Fruit fly (Drosophila melanogaster) whole organism, embryonic: ENCODE results near the gene Drsl4.

ENCODE experiments used
- ATbp ChIP-seq: fragments of 200-800 bp; sonication (Bioruptor generic); optimal IDR thresholded peaks from 2 replicates; lab custom pipeline; 2017; ENCODE audit warnings: missing biosample characterization, mild to moderate bottlenecking, missing genetic modification characterization, missing genetic modification reagents
- B-H1 ChIP-seq: fragments of 200-800 bp; sonication (Bioruptor generic); IDR thresholded peaks from 3 replicates; pipeline ENCODE4 v1.3.6; 2022; ENCODE audit warnings: missing biosample characterization, missing genetic modification characterization
- BEAF-32 ChIP-seq: fragments of 200-800 bp; sonication (Bioruptor generic); optimal IDR thresholded peaks from 3 replicates; lab custom pipeline; 2017; ENCODE audit warnings: missing biosample characterization, missing genetic modification characterization, mild to moderate bottlenecking, moderate library complexity, missing genetic modification reagents
- CG10267 ChIP-seq: fragments of 200-800 bp; sonication (Bioruptor generic); optimal IDR thresholded peaks from 2 replicates; lab custom pipeline; 2018; ENCODE audit warnings: missing biosample characterization, mild to moderate bottlenecking, missing genetic modification characterization, moderate library complexity
- CG11695 ChIP-seq: fragments of 200-800 bp; sonication (Bioruptor generic); IDR thresholded peaks from 3 replicates; pipeline ENCODE4 v1.3.6; 2022; ENCODE audit warnings: missing biosample characterization, missing genetic modification characterization
- CG12391 ChIP-seq: fragments of 200-800 bp; sonication (Bioruptor generic); optimal IDR thresholded peaks from 3 replicates; lab custom pipeline; 2018; ENCODE audit warnings: missing biosample characterization, mild to moderate bottlenecking, missing genetic modification characterization, moderate library complexity
- CG14710 ChIP-seq: fragments of 200-800 bp; sonication (Bioruptor generic); optimal IDR thresholded peaks from 3 replicates; lab custom pipeline; 2019; ENCODE audit warnings: missing biosample characterization, mild to moderate bottlenecking, missing genetic modification characterization, moderate library complexity
- CG15011 ChIP-seq: fragments of 200-800 bp; sonication (Bioruptor generic); optimal IDR thresholded peaks from 3 replicates; lab custom pipeline; 2018; ENCODE audit warnings: missing biosample characterization, mild to moderate bottlenecking, missing genetic modification characterization
- CG1603 ChIP-seq: fragments of 200-800 bp; sonication (Bioruptor generic); optimal IDR thresholded peaks from 2 replicates; lab custom pipeline; 2019; ENCODE audit warnings: missing biosample characterization, mild to moderate bottlenecking, missing genetic modification characterization, moderate library complexity
- CG17361 ChIP-seq: fragments of 200-800 bp; sonication (Bioruptor generic); IDR thresholded peaks from 3 replicates; pipeline ENCODE4 v1.3.6; 2022; ENCODE audit warnings: missing biosample characterization, missing genetic modification characterization
- CG17802 ChIP-seq: fragments of 200-800 bp; sonication (Bioruptor generic); optimal IDR thresholded peaks from 2 replicates; lab custom pipeline; 2018; ENCODE audit warnings: missing biosample characterization, mild to moderate bottlenecking, missing genetic modification characterization, moderate library complexity
- CG17829 ChIP-seq: fragments of 200-800 bp; optimal IDR thresholded peaks from 2 replicates; lab custom pipeline; 2019; ENCODE audit warnings: missing biosample characterization, mild to moderate bottlenecking, missing genetic modification characterization, moderate library complexity
- CG18599 ChIP-seq: fragments of 200-800 bp; sonication (Bioruptor generic); optimal IDR thresholded peaks from 3 replicates; lab custom pipeline; 2017; ENCODE audit warnings: missing biosample characterization, missing genetic modification characterization, mild to moderate bottlenecking, moderate library complexity, missing genetic modification reagents
- CG2712 ChIP-seq: fragments of 200-800 bp; optimal IDR thresholded peaks from 3 replicates; lab custom pipeline; 2019; ENCODE audit warnings: missing biosample characterization, mild to moderate bottlenecking, missing genetic modification characterization, moderate library complexity
- CG30020 ChIP-seq: fragments of 200-800 bp; optimal IDR thresholded peaks from 2 replicates; lab custom pipeline; 2019; ENCODE audit warnings: missing biosample characterization, mild to moderate bottlenecking, missing genetic modification characterization, moderate library complexity
- CG4360 ChIP-seq: fragments of 200-800 bp; sonication (Bioruptor generic); IDR thresholded peaks from 2 replicates; pipeline ENCODE4 v1.3.6; 2022; ENCODE audit warnings: missing biosample characterization, missing genetic modification characterization
- CG5180 ChIP-seq: fragments of 200-800 bp; sonication (Bioruptor generic); optimal IDR thresholded peaks from 3 replicates; lab custom pipeline; 2017; ENCODE audit warnings: missing biosample characterization, missing genetic modification characterization, mild to moderate bottlenecking, moderate library complexity, missing genetic modification reagents
- CG7556 ChIP-seq: fragments of 200-800 bp; sonication (Bioruptor generic); optimal IDR thresholded peaks from 2 replicates; lab custom pipeline; 2017; ENCODE audit warnings: missing biosample characterization, mild to moderate bottlenecking, missing genetic modification characterization
- CG7839 ChIP-seq: fragments of 200-800 bp; sonication (Bioruptor generic); optimal IDR thresholded peaks from 3 replicates; lab custom pipeline; 2018; ENCODE audit warnings: missing biosample characterization, mild to moderate bottlenecking, missing genetic modification characterization, moderate library complexity
- CG9797 ChIP-seq: fragments of 200-800 bp; sonication (Bioruptor generic); optimal IDR thresholded peaks from 3 replicates; lab custom pipeline; 2018; ENCODE audit warnings: missing biosample characterization, mild to moderate bottlenecking, missing genetic modification characterization
- Dll ChIP-seq: fragments of 200-800 bp; sonication (Bioruptor generic); IDR thresholded peaks from 4 replicates; pipeline ENCODE4 v1.3.6; 2022; ENCODE audit warnings: missing biosample characterization, missing genetic modification characterization; ENCODE audit not compliant: partially characterized antibody
- Dref ChIP-seq: fragments of 200-800 bp; sonication (Bioruptor generic); IDR thresholded peaks from 2 replicates; pipeline ENCODE4 v1.3.6; 2022; ENCODE audit warnings: missing biosample characterization, missing genetic modification characterization
- Elba2 ChIP-seq: fragments of 200-800 bp; sonication (Bioruptor generic); optimal IDR thresholded peaks from 3 replicates; lab custom pipeline; 2016; ENCODE audit warnings: missing biosample characterization, missing genetic modification characterization
- Fer1 ChIP-seq: fragments of 200-800 bp; sonication (Bioruptor generic); optimal IDR thresholded peaks from 2 replicates; lab custom pipeline; 2017; ENCODE audit warnings: missing biosample characterization, mild to moderate bottlenecking, missing genetic modification characterization
- Fer2 ChIP-seq: fragments of 200-800 bp; sonication (Bioruptor generic); optimal IDR thresholded peaks from 2 replicates; lab custom pipeline; 2018; ENCODE audit warnings: missing biosample characterization, mild to moderate bottlenecking, missing genetic modification characterization, moderate library complexity
- HmgZ ChIP-seq: fragments of 200-800 bp; sonication (Bioruptor generic); optimal IDR thresholded peaks from 2 replicates; lab custom pipeline; 2018; ENCODE audit warnings: missing biosample characterization, mild to moderate bottlenecking, missing genetic modification characterization
- Hmr ChIP-seq: fragments of 200-800 bp; sonication (Bioruptor generic); optimal IDR thresholded peaks from 3 replicates; lab custom pipeline; 2017; ENCODE audit warnings: mild to moderate bottlenecking, missing biosample characterization, missing genetic modification reagents, missing genetic modification characterization
- MTF-1 ChIP-seq: fragments of 200-800 bp; sonication (Bioruptor generic); optimal IDR thresholded peaks from 2 replicates; lab custom pipeline; 2018; ENCODE audit warnings: missing biosample characterization, mild to moderate bottlenecking, missing genetic modification characterization, borderline replicate concordance
- Myb ChIP-seq: fragments of 200-800 bp; sonication (Bioruptor generic); optimal IDR thresholded peaks from 2 replicates; lab custom pipeline; 2016; ENCODE audit warnings: missing biosample characterization, missing genetic modification characterization
- Sry-δ ChIP-seq: fragments of 200-800 bp; sonication (Bioruptor generic); optimal IDR thresholded peaks from 2 replicates; lab custom pipeline; 2016; ENCODE audit warnings: missing biosample characterization, missing genetic modification characterization
- TFAM ChIP-seq: fragments of 200-800 bp; sonication (Bioruptor generic); optimal IDR thresholded peaks from 2 replicates; lab custom pipeline; 2017; ENCODE audit warnings: missing biosample characterization, missing genetic modification characterization, inconsistent platforms
- amos ChIP-seq: fragments of 200-800 bp; sonication (Bioruptor generic); IDR thresholded peaks from 2 replicates; pipeline ENCODE4 v1.3.6; 2022; ENCODE audit warnings: missing biosample characterization, missing genetic modification characterization; ENCODE audit not compliant: partially characterized antibody
- crol ChIP-seq: fragments of 200-800 bp; sonication (Bioruptor generic); IDR thresholded peaks from 2 replicates; pipeline ENCODE4 v1.3.6; 2022; ENCODE audit warnings: missing biosample characterization, missing genetic modification characterization
- eve ChIP-seq, 2 experiments: fragments of >200 bp; optimal IDR thresholded peaks; 2 replicates each; lab custom pipeline; 2017; ENCODE audit warnings: missing biosample characterization in 2 of 2, missing genetic modification characterization in 2 of 2
- fd3F ChIP-seq: fragments of 200-800 bp; sonication (Bioruptor generic); optimal IDR thresholded peaks from 2 replicates; lab custom pipeline; 2018; ENCODE audit warnings: missing biosample characterization, mild to moderate bottlenecking, missing genetic modification characterization, moderate library complexity
- jing ChIP-seq: fragments of 200-800 bp; sonication (Bioruptor generic); optimal IDR thresholded peaks from 2 replicates; lab custom pipeline; 2018; ENCODE audit warnings: missing biosample characterization, mild to moderate bottlenecking, missing genetic modification characterization
- kni ChIP-seq: fragments of 200-800 bp; sonication (Bioruptor generic); optimal IDR thresholded peaks from 3 replicates; lab custom pipeline; 2017; ENCODE audit warnings: mild to moderate bottlenecking, missing biosample characterization, missing genetic modification reagents, missing genetic modification characterization
- nom ChIP-seq: fragments of 200-800 bp; sonication (Bioruptor generic); optimal IDR thresholded peaks from 2 replicates; lab custom pipeline; 2017; ENCODE audit warnings: missing biosample characterization, missing genetic modification characterization, mild to moderate bottlenecking, moderate library complexity, missing genetic modification reagents
- pfk ChIP-seq: fragments of 200-800 bp; sonication (Bioruptor generic); optimal IDR thresholded peaks from 2 replicates; lab custom pipeline; 2018; ENCODE audit warnings: missing biosample characterization, mild to moderate bottlenecking, missing genetic modification characterization, moderate library complexity
- pzg ChIP-seq: fragments of 200-800 bp; sonication (Bioruptor generic); optimal IDR thresholded peaks from 3 replicates; lab custom pipeline; 2018; ENCODE audit warnings: missing biosample characterization, mild to moderate bottlenecking, missing genetic modification characterization, moderate library complexity
- slbo ChIP-seq: fragments of 200-800 bp; sonication (Bioruptor generic); IDR thresholded peaks from 2 replicates; pipeline ENCODE4 v1.3.6; 2022; ENCODE audit warnings: missing biosample characterization, missing genetic modification characterization
- ssp ChIP-seq: fragments of 200-800 bp; sonication (Bioruptor generic); IDR thresholded peaks from 2 replicates; pipeline ENCODE4 v1.3.6; 2022; ENCODE audit warnings: missing biosample characterization, missing genetic modification characterization
- unc-4 ChIP-seq: fragments of 200-800 bp; sonication (Bioruptor generic); IDR thresholded peaks from 2 replicates; pipeline ENCODE4 v1.3.6; 2022; ENCODE audit warnings: missing biosample characterization, missing genetic modification characterization; ENCODE audit not compliant: partially characterized antibody
- wek ChIP-seq: fragments of 200-800 bp; sonication (Bioruptor generic); optimal IDR thresholded peaks from 3 replicates; lab custom pipeline; 2018; ENCODE audit warnings: missing biosample characterization, mild to moderate bottlenecking, missing genetic modification characterization, moderate library complexity
- zen ChIP-seq: fragments of 200-800 bp; sonication (Bioruptor generic); optimal IDR thresholded peaks from 3 replicates; lab custom pipeline; 2018; ENCODE audit warnings: missing biosample characterization, mild to moderate bottlenecking, missing genetic modification characterization, moderate library complexity
- zf30C ChIP-seq: fragments of 200-800 bp; sonication (Bioruptor generic); optimal IDR thresholded peaks from 3 replicates; lab custom pipeline; 2018; ENCODE audit warnings: missing biosample characterization, mild to moderate bottlenecking, missing genetic modification characterization

Drsl4 gene

DNA sequence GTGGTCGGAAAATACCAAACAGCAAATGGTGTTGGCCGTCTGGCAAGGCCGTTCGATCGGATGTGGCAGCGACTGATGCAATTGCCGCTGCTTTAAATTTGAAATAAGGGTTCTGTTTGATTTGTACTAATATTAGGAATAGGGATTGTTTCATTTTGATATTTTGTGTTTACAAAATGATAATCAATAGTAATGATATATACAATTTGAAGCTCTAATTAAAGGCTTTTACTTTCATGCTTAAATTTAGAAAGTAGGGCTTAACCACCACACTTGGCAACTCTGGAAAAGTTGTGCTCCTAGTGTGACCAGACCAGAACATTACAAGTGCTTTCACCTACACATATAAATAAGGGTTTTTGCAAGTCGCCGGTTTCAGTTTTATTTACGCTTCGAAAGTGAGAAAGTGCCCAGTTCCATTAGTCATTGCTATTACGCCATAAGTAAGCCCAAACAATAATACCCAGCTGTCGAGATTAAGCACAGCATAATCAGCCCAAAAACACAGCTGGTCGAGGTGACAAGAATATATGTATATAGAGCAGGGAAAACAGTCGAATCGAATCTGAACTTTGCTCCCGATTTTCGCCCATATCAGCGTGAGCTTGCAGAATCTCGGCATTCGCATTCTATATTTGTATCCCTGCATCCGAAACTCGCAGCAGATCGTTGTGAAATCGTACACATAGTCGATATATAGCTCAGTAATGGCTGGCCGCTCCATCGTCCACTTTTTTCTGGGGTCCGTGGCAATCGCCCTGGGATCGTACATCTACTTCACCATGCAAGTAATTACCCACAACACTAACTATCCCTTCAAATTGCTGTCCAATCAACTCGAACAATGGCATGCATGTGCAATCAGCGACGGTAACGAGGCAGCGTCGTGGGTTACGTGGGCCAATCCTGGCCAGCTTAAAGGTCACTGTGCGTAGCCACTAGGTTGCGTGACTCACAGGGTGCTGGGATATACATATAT lies 10.8 kb downstream of the Drsl4 start, which contains the start of gene Gtpx:
Gene Gtpx, plus strand, starts transcription at position 341 of the 979 bp plus-strand sequence.
- TF ChIP-seq Dref = peak; percentile 31; the same call in 1 of the 2 replicates
- TF ChIP-seq crol = no peak
- no peak for TF ChIP-seq B-H1 (GFP tag; lab: Robert Waterston, UW)
- TF ChIP-seq zf30C (GFP tag; lab: Kevin White, UChicago) = no peak
- TF ChIP-seq CG5180 (GFP tag; lab: Kevin White, UChicago) = no peak
- peak; percentile 23 for TF ChIP-seq Elba2 (GFP tag; lab: Kevin White, UChicago)
- TF ChIP-seq Sry-δ (GFP tag; lab: Kevin White, UChicago) = peak; percentile 26
- peak; percentile 41 for TF ChIP-seq CG17829
- no peak for TF ChIP-seq wek (GFP tag; lab: Kevin White, UChicago)
- no peak for TF ChIP-seq jing
- peak; percentile 15 for TF ChIP-seq CG17802 (tag; lab: Kevin White, UChicago)
- TF ChIP-seq CG14710 (tag; lab: Kevin White, UChicago) = peak; percentile 65
- TF ChIP-seq amos (GFP tag; lab: Robert Waterston, UW) = peak; percentile 46
- no peak for TF ChIP-seq CG11695 (GFP tag; lab: Robert Waterston, UW)
- peak; percentile 58 for TF ChIP-seq HmgZ
- TF ChIP-seq Fer1 (GFP tag; lab: Kevin White, UChicago) = no peak
- peak; percentile 32 for TF ChIP-seq kni (GFP tag; lab: Kevin White, UChicago)
- peak; percentile 29 for TF ChIP-seq fd3F (GFP tag; lab: Kevin White, UChicago)
- no peak for TF ChIP-seq ATbp
- TF ChIP-seq BEAF-32 (GFP tag; lab: Kevin White, UChicago) = peak; percentile 69
- TF ChIP-seq TFAM (GFP tag; lab: Kevin White, UChicago) = no peak
- peak; percentile 64 for TF ChIP-seq slbo (GFP tag; lab: Robert Waterston, UW)
- peak; percentile 51; the same call in 2 of the 4 replicates for TF ChIP-seq Dll (GFP tag; lab: Robert Waterston, UW)
- no peak for TF ChIP-seq unc-4 (GFP tag; lab: Robert Waterston, UW)
- peak; percentile 8 for TF ChIP-seq CG7556
- no peak for TF ChIP-seq MTF-1 (GFP tag; lab: Kevin White, UChicago)
- TF ChIP-seq CG10267 = peak; percentile 53
- no peak for TF ChIP-seq ssp
- TF ChIP-seq Hmr (GFP tag; lab: Kevin White, UChicago) = peak; percentile 56
- TF ChIP-seq Fer2 = no peak
- TF ChIP-seq eve (GFP tag; optimal IDR thresholded peaks at IDR 0.05; lab: Kevin White, UChicago) = no peak
- peak; percentile 37 for TF ChIP-seq CG2712 (tag; lab: Kevin White, UChicago)
- TF ChIP-seq CG12391 (tag; lab: Kevin White, UChicago) = peak; percentile 70
- peak; percentile 54 for TF ChIP-seq CG1603 (tag; lab: Kevin White, UChicago)
- TF ChIP-seq pfk (GFP tag; lab: Kevin White, UChicago) = no peak
- TF ChIP-seq CG9797 (GFP tag; lab: Kevin White, UChicago) = peak; percentile 87
- no peak for TF ChIP-seq CG4360 (GFP tag; lab: Robert Waterston, UW)
- TF ChIP-seq nom (GFP tag; lab: Kevin White, UChicago) = peak; percentile 87
- TF ChIP-seq CG15011 (GFP tag; lab: Kevin White, UChicago) = no peak
- TF ChIP-seq CG30020 (tag; lab: Kevin White, UChicago) = peak; percentile 35
- peak; percentile 3 for TF ChIP-seq zen (tag; lab: Kevin White, UChicago)
- peak; percentile 66; the same call in 2 of the 3 replicates for TF ChIP-seq CG17361 (GFP tag; lab: Robert Waterston, UW)
- TF ChIP-seq CG18599 (GFP tag; lab: Kevin White, UChicago) = peak; percentile 43
- peak; percentile 83 for TF ChIP-seq pzg (GFP tag; lab: Kevin White, UChicago)
- TF ChIP-seq Myb = peak; percentile 86
- no peak for TF ChIP-seq CG7839 (tag; lab: Kevin White, UChicago)
